Fruit fly (Drosophila melanogaster): ENCODE measurements around the gene Lkr.

dm6 chr3L:5479490-5479889 lies 49.7 kb downstream of the Lkr start, which contains the start of gene CG4835:
- TF ChIP-seq psq (optimal IDR thresholded peaks at IDR 0.05) (no peak), Myc (optimal IDR thresholded peaks at IDR 0.05) (no peak), ttk (optimal IDR thresholded peaks at IDR 0.05) (no peak), Sin3A (optimal IDR thresholded peaks at IDR 0.05) (no peak), h (optimal IDR thresholded peaks at IDR 0.05) (no peak), insv (optimal IDR thresholded peaks at IDR 0.05) (no peak)
